Fruit fly (Drosophila melanogaster) S2 (cell line): ENCODE data around the gene Klf15.

Source experiments
- CG8478 ChIP-seq: fragments of >200 bp; optimal IDR thresholded peaks from 2 replicates; lab custom pipeline; 2018
- CTCF ChIP-seq, 2 experiments: fragments of >200 bp; optimal IDR thresholded peaks; 2 replicates each; lab custom pipeline; 2018

Gene Klf15

dm6 chrX:4771488-4771887 is at the start of gene Klf15:
Gene Klf15, minus strand, starts transcription at chrX:4771588.
- no peak for TF ChIP-seq CG8478 (lab: Kevin White, UChicago)
- no peak for TF ChIP-seq CTCF (optimal IDR thresholded peaks at IDR 0.05; lab: Kevin White, UChicago)

DNA sequence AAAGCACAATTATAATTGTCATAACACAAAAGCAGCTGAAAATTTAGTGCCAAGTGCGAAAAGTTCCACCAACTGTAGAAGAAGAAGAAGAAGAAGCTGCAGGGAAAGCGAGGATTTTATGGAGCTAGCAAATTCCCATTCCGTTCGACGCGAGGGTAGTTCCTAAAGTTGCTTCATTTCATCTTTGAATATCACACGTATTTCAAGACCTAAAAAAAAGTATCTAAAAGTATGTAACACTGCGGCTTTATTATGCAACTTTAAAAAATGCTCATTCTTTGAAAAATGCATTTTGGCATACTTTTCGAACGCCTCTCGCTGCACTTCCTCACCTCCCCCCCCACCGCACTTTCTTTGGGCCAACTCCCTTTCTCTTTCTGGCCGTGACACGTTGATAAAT is 36.4 kb upstream of the Klf15 start:
- no peak for TF ChIP-seq CTCF (optimal IDR thresholded peaks at IDR 0.05; lab: Kevin White, UChicago)
- no peak for TF ChIP-seq CG8478 (lab: Kevin White, UChicago)

dm6 chrX:4804762-4805161 is 33.4 kb upstream of the Klf15 start, which contains the start of gene CG2861:
Gene CG2861, minus strand, starts transcription at chrX:4804862.
- TF ChIP-seq CG8478 (lab: Kevin White, UChicago) (no peak), CTCF (optimal IDR thresholded peaks at IDR 0.05; lab: Kevin White, UChicago) (no peak)

DNA sequence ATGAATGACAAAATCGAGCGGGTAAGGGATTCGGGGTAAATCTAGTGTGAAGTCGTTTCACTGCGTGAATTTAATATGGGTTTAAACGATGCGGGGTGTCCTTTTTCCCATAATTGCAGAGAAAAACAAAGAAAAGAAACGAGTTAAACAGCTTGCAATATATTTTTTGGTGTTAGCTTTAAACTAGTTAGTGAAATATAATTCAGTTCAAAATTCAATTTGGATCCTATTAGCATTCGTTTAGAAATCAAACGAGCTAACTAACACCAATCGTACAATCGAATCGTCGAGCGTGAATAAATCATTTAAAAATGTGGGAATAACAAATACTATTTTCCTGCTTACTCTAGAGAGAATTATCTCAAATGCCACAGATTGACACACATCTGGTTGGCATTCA is 12.4 kb upstream of the Klf15 start, which contains the start of gene CG6978:
Gene CG6978 (plus strand): TSS at position 301 of the 400 bp plus-strand sequence.
- TF ChIP-seq CG8478 (lab: Kevin White, UChicago) (no peak), CTCF (optimal IDR thresholded peaks at IDR 0.05; lab: Kevin White, UChicago) (no peak)

DNA sequence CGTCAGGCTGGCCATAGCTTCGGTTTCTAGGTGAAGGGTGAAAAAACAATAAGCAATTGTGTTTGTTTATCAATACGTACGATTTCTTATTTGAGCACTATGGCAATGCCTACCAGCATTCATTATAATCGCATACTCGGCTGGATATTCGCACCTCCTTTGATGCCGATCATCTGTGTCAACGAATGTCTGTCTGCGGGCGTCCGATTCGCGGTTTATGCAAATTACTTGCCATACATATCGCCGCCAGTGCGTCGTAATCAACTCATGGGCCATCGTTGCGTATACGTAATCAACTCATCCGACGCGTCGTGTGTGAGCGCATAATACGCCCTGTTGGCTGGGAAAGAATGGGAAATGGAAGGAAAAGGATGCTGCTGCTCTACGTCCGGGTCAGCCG is 11.3 kb upstream of the Klf15 start, which contains the start of gene CG15471:
Gene CG15471 (minus strand): TSS at position 101 of the 400 bp plus-strand sequence.
- TF ChIP-seq CTCF (optimal IDR thresholded peaks at IDR 0.05; lab: Kevin White, UChicago) (no peak), CG8478 (lab: Kevin White, UChicago) (no peak)

DNA sequence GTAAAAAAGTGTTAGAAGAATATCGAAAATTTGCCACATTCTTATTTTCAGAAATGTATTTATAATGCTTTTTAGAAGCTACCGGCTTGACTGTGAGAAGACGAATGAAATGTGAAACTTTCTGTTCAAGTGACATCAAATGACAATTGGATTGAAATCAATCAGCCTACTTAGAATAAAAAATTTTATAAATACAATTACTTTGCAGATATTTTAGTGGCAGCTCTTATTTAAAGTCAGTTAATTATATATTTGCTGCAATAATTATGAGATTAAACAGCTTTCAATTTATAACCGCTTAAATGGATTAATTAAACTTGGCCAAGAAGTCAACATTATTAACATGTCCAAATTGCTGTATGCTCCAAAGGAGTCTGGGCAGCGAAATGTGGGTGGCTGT is 5.9 kb upstream of the Klf15 start, which contains the start of gene CG2871:
Gene CG2871 (minus strand): TSS at position 101 of the 400 bp plus-strand sequence.
- no peak for TF ChIP-seq CTCF (optimal IDR thresholded peaks at IDR 0.05; lab: Kevin White, UChicago)
- TF ChIP-seq CG8478 (lab: Kevin White, UChicago), result no peak

- TF ChIP-seq CG8478 (lab: Kevin White, UChicago), result no peak
- TF ChIP-seq CTCF (optimal IDR thresholded peaks at IDR 0.05; lab: Kevin White, UChicago), result no peak
These were observed 1.4 kb downstream of the Klf15 start, which contains the start of gene CG15472 for dm6 chrX:4770037-4770436. Gene CG15472, minus strand, starts transcription at chrX:4770137.

DNA sequence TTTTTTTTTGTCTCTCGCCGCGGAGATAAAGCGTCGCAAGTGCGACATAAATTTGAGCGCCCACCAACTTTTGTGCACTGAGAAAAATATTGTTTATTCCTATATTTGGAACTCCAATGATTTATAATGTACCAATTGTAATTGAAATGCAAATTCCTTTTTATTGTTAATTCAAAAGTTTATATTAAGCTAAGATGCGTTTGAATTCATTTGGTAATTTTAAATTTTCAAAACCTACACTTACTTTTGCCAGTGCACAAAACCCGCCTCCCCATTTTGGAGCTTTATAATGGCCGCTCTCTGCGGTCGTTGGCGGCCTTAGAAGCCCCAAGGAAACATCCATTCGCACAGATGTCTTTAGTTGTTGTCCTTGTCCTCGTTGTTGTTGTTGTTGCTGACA is 9.1 kb downstream of the Klf15 start:
- TF ChIP-seq CTCF (optimal IDR thresholded peaks at IDR 0.05; lab: Kevin White, UChicago) (no peak), CG8478 (lab: Kevin White, UChicago) (no peak)
